Fruit fly (Drosophila melanogaster): ENCODE results near the gene spi.

spi gene

DNA sequence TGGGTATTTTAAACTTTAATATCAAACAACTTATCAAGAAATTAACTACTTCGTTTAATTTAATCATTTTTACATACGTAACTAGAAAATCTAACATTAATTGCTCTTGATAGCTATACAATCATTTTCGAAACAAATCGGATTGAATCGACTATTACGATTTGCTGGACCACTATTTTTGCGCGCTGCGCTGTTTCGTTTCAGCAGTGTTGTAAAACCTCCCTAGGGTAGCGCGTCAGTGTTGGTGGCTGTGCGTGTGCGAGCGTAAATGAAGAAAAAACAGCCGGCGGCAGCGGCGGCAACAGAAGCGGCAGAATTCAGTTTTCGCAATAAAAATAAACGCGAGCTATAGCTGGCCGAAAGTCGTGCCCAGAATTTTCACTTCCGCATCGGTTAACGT, 43.9 kb downstream of the spi start, which contains the start of gene CG33116 (continued):
- TF ChIP-seq Max (GFP tag; optimal IDR thresholded peaks at IDR 0.05) (peak; percentile 80), CG7786 (GFP tag; optimal IDR thresholded peaks at IDR 0.05) (peak; percentile 85), CG10959 (GFP tag; IDR thresholded peaks at IDR 0.05) (0 out of 2 replicates have a peak, but pooled peaks have one; percentile 32), CG5953 (GFP tag; IDR thresholded peaks at IDR 0.05) (peak; percentile 70), gcm2 (GFP tag; optimal IDR thresholded peaks at IDR 0.05) (peak; percentile 54), Tbp (GFP tag; optimal IDR thresholded peaks at IDR 0.05) (no peak), scrt (GFP tag; optimal IDR thresholded peaks at IDR 0.05) (peak; percentile 72), CG1603 (tag; optimal IDR thresholded peaks at IDR 0.05) (peak; percentile 79), crc (GFP tag; optimal IDR thresholded peaks at IDR 0.05) (peak; percentile 68), ems (GFP tag; optimal IDR thresholded peaks at IDR 0.05) (peak; percentile 83), so (GFP tag; IDR thresholded peaks at IDR 0.05) (peak; percentile 71; the same call in 2 of the 3 replicates), CG7271 (tag; optimal IDR thresholded peaks at IDR 0.05) (peak; percentile 29), pan (optimal IDR thresholded peaks at IDR 0.05) (no peak), pan (GFP tag; optimal IDR thresholded peaks at IDR 0.05 in 1 of 2, IDR thresholded peaks at IDR 0.05 in 1 of 2) (peak in 1 of 2 experiments; percentile 80), CG31388 (GFP tag; optimal IDR thresholded peaks at IDR 0.05) (no peak), Six4 (GFP tag; optimal IDR thresholded peaks at IDR 0.05) (peak; percentile 73), E2f2 (GFP tag; IDR thresholded peaks at IDR 0.05) (peak; percentile 66), CG4854 (GFP tag; optimal IDR thresholded peaks at IDR 0.05) (peak; percentile 70), wek (GFP tag; optimal IDR thresholded peaks at IDR 0.05) (peak; percentile 54), slp2 (GFP tag; optimal IDR thresholded peaks at IDR 0.05) (peak; percentile 73), MESR4 (GFP tag; optimal IDR thresholded peaks at IDR 0.05) (peak; percentile 57), CG17612 (GFP tag; IDR thresholded peaks at IDR 0.05) (no peak), CG12769 (tag; optimal IDR thresholded peaks at IDR 0.05) (peak; percentile 78), CG9932 (GFP tag; IDR thresholded peaks at IDR 0.05) (peak; percentile 85), CG13624 (GFP tag; optimal IDR thresholded peaks at IDR 0.05) (peak; percentile 85), zfh2 (GFP tag; optimal IDR thresholded peaks at IDR 0.05) (peak; percentile 87), Hmx (GFP tag; optimal IDR thresholded peaks at IDR 0.05) (peak; percentile 54), zfh1 (GFP tag; IDR thresholded peaks at IDR 0.05) (peak; percentile 85), CG14710 (tag; optimal IDR thresholded peaks at IDR 0.05) (peak; percentile 78), CG18599 (GFP tag; optimal IDR thresholded peaks at IDR 0.05) (peak; percentile 83), NFAT (GFP tag; IDR thresholded peaks at IDR 0.05) (peak; percentile 83), bab2 (GFP tag; optimal IDR thresholded peaks at IDR 0.05) (peak; percentile 81), jigr1 (GFP tag; IDR thresholded peaks at IDR 0.05) (no peak), CG3995 (GFP tag; optimal IDR thresholded peaks at IDR 0.05) (peak; percentile 51), CG43689 (GFP tag; IDR thresholded peaks at IDR 0.05) (peak; percentile 49), stwl (tag; optimal IDR thresholded peaks at IDR 0.05) (peak; percentile 85), CG3726 (GFP tag; IDR thresholded peaks at IDR 0.05) (0 out of 3 replicates have a peak, but pooled peaks have one; percentile 52), Ets97D (GFP tag; optimal IDR thresholded peaks at IDR 0.05) (peak; percentile 79), HLH3B (GFP tag; IDR thresholded peaks at IDR 0.05) (peak; percentile 76), Mad (GFP tag; optimal IDR thresholded peaks at IDR 0.05) (peak; percentile 84), CG12659 (GFP tag; optimal IDR thresholded peaks at IDR 0.05) (peak; percentile 81), ttk (GFP tag; IDR thresholded peaks at IDR 0.05) (peak; percentile 75), CG18011 (GFP tag; optimal IDR thresholded peaks at IDR 0.05) (peak; percentile 58), Nf-YB (GFP tag; optimal IDR thresholded peaks at IDR 0.05) (peak; percentile 56), ERR (GFP tag; optimal IDR thresholded peaks at IDR 0.05) (peak; percentile 60), maf-S (GFP tag; optimal IDR thresholded peaks at IDR 0.05) (peak; percentile 82), gt (GFP tag; IDR thresholded peaks at IDR 0.05) (no peak), CG18262 (tag; optimal IDR thresholded peaks at IDR 0.05) (peak; percentile 87), hth (optimal IDR thresholded peaks at IDR 0.05) (no peak), stc (GFP tag; IDR thresholded peaks at IDR 0.05) (peak; percentile 66), lbe (GFP tag; optimal IDR thresholded peaks at IDR 0.05) (peak; percentile 86), row (GFP tag; IDR thresholded peaks at IDR 0.05) (peak; percentile 79)
